Fruit fly (Drosophila melanogaster) whole organism, embryonic: Measurements from ENCODE around the gene CG15412.

Source experiments
- CG17359 ChIP-seq: fragments of 200-800 bp; sonication (Bioruptor generic); optimal IDR thresholded peaks from 3 replicates; lab custom pipeline; 2018; ENCODE audit warnings: missing biosample characterization, mild to moderate bottlenecking, missing genetic modification characterization, moderate library complexity
- CG6654 ChIP-seq: fragments of 200-800 bp; sonication (Bioruptor generic); optimal IDR thresholded peaks from 2 replicates; lab custom pipeline; 2017; ENCODE audit warnings: missing biosample characterization, mild to moderate bottlenecking, missing genetic modification characterization
- CrebB ChIP-seq: fragments of 200-800 bp; sonication (Bioruptor generic); optimal IDR thresholded peaks from 3 replicates; lab custom pipeline; 2018; ENCODE audit warnings: missing biosample characterization, mild to moderate bottlenecking, missing genetic modification characterization
- D ChIP-seq, 2 experiments: fragments of 200-800 bp in 1 of 2; fragments of >200 bp in 1 of 2; sonication (Bioruptor generic) in 1 of 2; optimal IDR thresholded peaks; 2 replicates in 1 of 2; 3 replicates in 1 of 2; lab custom pipeline; 2017; ENCODE audit warnings: mild to moderate bottlenecking in 1 of 2, missing biosample characterization in 1 of 2, missing genetic modification characterization in 1 of 2, missing genetic modification reagents in 1 of 2
- Hey ChIP-seq: fragments of 200-800 bp; sonication (Bioruptor generic); optimal IDR thresholded peaks from 3 replicates; lab custom pipeline; 2018; ENCODE audit warnings: missing biosample characterization, mild to moderate bottlenecking, missing genetic modification characterization
- Ptx1 ChIP-seq: fragments of 200-800 bp; sonication (Bioruptor generic); IDR thresholded peaks from 2 replicates; pipeline ENCODE4 v1.3.6; 2022; ENCODE audit warnings: missing biosample characterization, missing genetic modification characterization
- Usf ChIP-seq: fragments of 200-800 bp; sonication (Bioruptor generic); optimal IDR thresholded peaks from 2 replicates; lab custom pipeline; 2017; ENCODE audit warnings: missing genotype, missing biosample characterization, missing genetic modification characterization
- esg ChIP-seq: fragments of 200-800 bp; sonication (Bioruptor generic); conservative IDR thresholded peaks from 2 replicates; pipeline ENCODE4 v1.3.6; 2022; ENCODE audit warnings: missing biosample characterization, missing genetic modification characterization
- fru ChIP-seq: fragments of >200 bp; optimal IDR thresholded peaks from 2 replicates; lab custom pipeline; 2017
- gce ChIP-seq: fragments of 200-800 bp; sonication (Bioruptor generic); IDR thresholded peaks from 3 replicates; pipeline ENCODE4 v1.3.6; 2022; ENCODE audit warnings: missing biosample characterization, missing genetic modification characterization
- her ChIP-seq: fragments of 200-800 bp; sonication (Bioruptor generic); optimal IDR thresholded peaks from 2 replicates; lab custom pipeline; 2016; ENCODE audit warnings: missing biosample characterization, missing genetic modification characterization
- lov ChIP-seq, 2 experiments: fragments of 200-800 bp in 1 of 2; fragments of >200 bp in 1 of 2; sonication (Bioruptor generic) in 1 of 2; IDR thresholded peaks in 1 of 2; optimal IDR thresholded peaks in 1 of 2; 2 replicates in 1 of 2; 3 replicates in 1 of 2; pipeline versions ENCODE4 v1.3.6 to Lab custom; 2017 to 2022; ENCODE audit warnings: missing biosample characterization in 1 of 2, missing genetic modification characterization in 1 of 2
- vvl ChIP-seq: fragments of 200-800 bp; sonication (Bioruptor generic); IDR thresholded peaks from 2 replicates; pipeline ENCODE4 v1.3.6; 2022; ENCODE audit warnings: missing biosample characterization, missing genetic modification characterization

DNA sequence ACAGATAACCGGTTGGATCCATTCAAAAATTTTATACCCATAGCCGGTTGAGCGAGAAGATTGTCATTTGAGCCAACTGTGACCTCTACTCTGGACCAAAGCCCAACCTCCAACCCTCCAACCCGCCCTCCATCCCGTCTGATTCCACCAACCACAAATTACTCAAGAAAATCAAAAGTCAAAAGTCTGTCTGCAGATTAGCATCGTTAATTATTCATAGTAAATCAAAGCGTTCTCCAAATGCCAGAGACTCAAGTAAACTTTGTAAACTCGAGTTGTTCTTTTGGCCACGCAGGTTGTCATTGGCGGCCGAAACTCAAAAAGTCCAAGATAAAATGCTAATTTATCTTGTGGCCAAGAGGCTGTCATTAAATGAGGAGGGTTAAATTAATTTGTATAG, 42.1 kb upstream of the CG15412 start:
- no peak for TF ChIP-seq esg (GFP tag; lab: Robert Waterston, UW)
- TF ChIP-seq gce (GFP tag; lab: Robert Waterston, UW) = no peak
- TF ChIP-seq her (GFP tag; lab: Kevin White, UChicago) = no peak
- no peak for TF ChIP-seq CG17359 (tag; lab: Kevin White, UChicago)
- no peak for TF ChIP-seq D (optimal IDR thresholded peaks at IDR 0.05; lab: Kevin White, UChicago)
- TF ChIP-seq D (GFP tag; optimal IDR thresholded peaks at IDR 0.05; lab: Kevin White, UChicago) = no peak
- peak; percentile 44 for TF ChIP-seq vvl (GFP tag; lab: Robert Waterston, UW)
- TF ChIP-seq lov (optimal IDR thresholded peaks at IDR 0.05; lab: Kevin White, UChicago) = no peak
- no peak for TF ChIP-seq lov (GFP tag; IDR thresholded peaks at IDR 0.05; lab: Robert Waterston, UW)
- TF ChIP-seq Ptx1 = no peak
- no peak for TF ChIP-seq CrebB
- TF ChIP-seq CG6654 (GFP tag; lab: Kevin White, UChicago) = no peak
- no peak for TF ChIP-seq fru
- TF ChIP-seq Usf (GFP tag; lab: Kevin White, UChicago) = no peak
- no peak for TF ChIP-seq Hey
